Fruit fly (Drosophila melanogaster): Measurements from ENCODE around the gene CG15385.

Gene CG15385

dm6 chr2L:2175090-2175830 lies 37.1 kb downstream of the CG15385 start (continued):
- TF ChIP-seq Scr (GFP tag; IDR thresholded peaks at IDR 0.05; ENCODE audit: partially characterized antibody): 0 out of 2 replicates have a peak, but pooled peaks have one; percentile 18
- 0 out of 2 replicates have a peak, but pooled peaks have one; percentile 28 for TF ChIP-seq bbx (GFP tag; IDR thresholded peaks at IDR 0.05; ENCODE audit: partially characterized antibody)
- TF ChIP-seq Hr78 (GFP tag; optimal IDR thresholded peaks at IDR 0.05): peak in 1 of 2 experiments; percentile 54
- TF ChIP-seq cg (GFP tag; optimal IDR thresholded peaks at IDR 0.05): peak; percentile 91
- TF ChIP-seq her (GFP tag; optimal IDR thresholded peaks at IDR 0.05): no peak
- no peak for TF ChIP-seq CG3065 (GFP tag; optimal IDR thresholded peaks at IDR 0.05)
- TF ChIP-seq Drgx (GFP tag; IDR thresholded peaks at IDR 0.05): 0 out of 2 replicates have a peak, but pooled peaks have one; percentile 45
- peak; percentile 22; the same call in 1 of the 3 replicates for TF ChIP-seq Aef1 (GFP tag; IDR thresholded peaks at IDR 0.05)
- peak; percentile 92 for TF ChIP-seq aop (GFP tag; IDR thresholded peaks at IDR 0.05)
- TF ChIP-seq CG30403 (GFP tag; optimal IDR thresholded peaks at IDR 0.05): no peak
- TF ChIP-seq bsh (GFP tag; optimal IDR thresholded peaks at IDR 0.05): no peak
- TF ChIP-seq pros (GFP tag; optimal IDR thresholded peaks at IDR 0.05): peak; percentile 30
- TF ChIP-seq exex (tag; optimal IDR thresholded peaks at IDR 0.05): no peak
- no peak for TF ChIP-seq luna (GFP tag; optimal IDR thresholded peaks at IDR 0.05)
- peak; percentile 80; the same call in 3 of the 4 replicates for TF ChIP-seq chinmo (GFP tag; IDR thresholded peaks at IDR 0.05; ENCODE audit: partially characterized antibody)
- TF ChIP-seq oc (tag; optimal IDR thresholded peaks at IDR 0.05): peak; percentile 63
- TF ChIP-seq CG9437 (GFP tag; optimal IDR thresholded peaks at IDR 0.05): peak; percentile 74
- 0 out of 3 replicates have a peak, but pooled peaks have one; percentile 11 for TF ChIP-seq knrl (GFP tag; IDR thresholded peaks at IDR 0.05; ENCODE audit: partially characterized antibody)
- TF ChIP-seq Adf1 (GFP tag; IDR thresholded peaks at IDR 0.05): peak; percentile 30; the same call in 1 of the 2 replicates
- peak in 1 of 2 experiments; percentile 1 for TF ChIP-seq Pdp1 (GFP tag; optimal IDR thresholded peaks at IDR 0.05)
- TF ChIP-seq Trl (optimal IDR thresholded peaks at IDR 0.05): peak; percentile 77 to 85
- TF ChIP-seq Trl (GFP tag; optimal IDR thresholded peaks at IDR 0.05): no peak
- TF ChIP-seq vvl (GFP tag; IDR thresholded peaks at IDR 0.05): peak; percentile 58
- TF ChIP-seq sd (tag; optimal IDR thresholded peaks at IDR 0.05): peak; percentile 86
- TF ChIP-seq gem (tag; optimal IDR thresholded peaks at IDR 0.05): peak; percentile 2
- TF ChIP-seq CG3407 (GFP tag; optimal IDR thresholded peaks at IDR 0.05): no peak

- TF ChIP-seq Jarid2 (GFP tag; optimal IDR thresholded peaks at IDR 0.05) (no peak), fd96Cb (tag; optimal IDR thresholded peaks at IDR 0.05) (no peak), CG1832 (GFP tag; optimal IDR thresholded peaks at IDR 0.05) (peak; percentile 49), Lhr (GFP tag; optimal IDR thresholded peaks at IDR 0.05) (no peak), cg (GFP tag; optimal IDR thresholded peaks at IDR 0.05) (peak; percentile 7), Dbx (GFP tag; IDR thresholded peaks at IDR 0.05) (0 out of 3 replicates have a peak, but pooled peaks have one; percentile 9), CG30403 (GFP tag; optimal IDR thresholded peaks at IDR 0.05) (no peak), CG13894 (tag; optimal IDR thresholded peaks at IDR 0.05) (peak; percentile 18), Eip74EF (GFP tag; optimal IDR thresholded peaks at IDR 0.05) (peak in 1 of 2 experiments; percentile 78), CG10321 (GFP tag; IDR thresholded peaks at IDR 0.05) (peak; percentile 18; the same call in 1 of the 2 replicates), CG12769 (tag; optimal IDR thresholded peaks at IDR 0.05) (peak; percentile 49), CG2199 (GFP tag; IDR thresholded peaks at IDR 0.05) (0 out of 3 replicates have a peak, but pooled peaks have one; percentile 19), aop (GFP tag; IDR thresholded peaks at IDR 0.05) (peak; percentile 38; the same call in 1 of the 2 replicates), CG10543 (GFP tag; optimal IDR thresholded peaks at IDR 0.05) (no peak), z (GFP tag; IDR thresholded peaks at IDR 0.05) (0 out of 3 replicates have a peak, but pooled peaks have one; percentile 57), Med (GFP tag) (peak; percentile 55), Trl (optimal IDR thresholded peaks at IDR 0.05) (peak; percentile 1 to 25), Trl (GFP tag; optimal IDR thresholded peaks at IDR 0.05) (no peak), CG15269 (tag; optimal IDR thresholded peaks at IDR 0.05) (peak; percentile 69), Pdp1 (GFP tag; optimal IDR thresholded peaks at IDR 0.05) (peak in 1 of 2 experiments; percentile 87), sens (GFP tag) (peak; percentile 35)
Observed at dm6 chr2L:2173604-2174003, 38.8 kb downstream of the CG15385 start.
